Worm (Caenorhabditis elegans): Measurements from ENCODE around the gene ZC412.10.

Gene ZC412.10

DNA sequence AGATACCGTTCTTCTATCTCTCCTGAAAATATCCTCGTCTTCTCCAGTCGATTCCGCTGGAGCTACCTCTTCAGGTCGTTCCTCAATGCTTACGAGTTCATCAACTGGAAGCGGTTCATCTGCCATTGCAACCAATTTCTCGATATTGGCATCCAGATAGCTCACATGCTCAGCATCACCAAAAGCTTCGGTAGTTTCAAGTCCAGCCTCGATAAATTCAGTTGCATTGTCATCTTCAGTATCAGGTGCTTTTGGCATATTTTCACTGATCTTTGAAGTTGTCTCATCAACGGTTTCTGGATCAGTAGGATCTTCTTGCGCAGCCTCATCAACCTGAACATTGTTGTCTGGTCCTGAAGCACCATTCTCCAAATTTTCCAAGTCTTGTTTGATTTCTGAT is 35.0 kb downstream of the ZC412.10 start:
- TF ChIP-seq unc-62 (GFP tag; optimal IDR thresholded peaks at IDR 0.05 in 1 of 2) = peak in 1 of 2 experiments; percentile 94
- TF ChIP-seq unc-62 (tag; optimal IDR thresholded peaks at IDR 0.05) = no peak
- no peak for TF ChIP-seq gei-8 (GFP tag; optimal IDR thresholded peaks at IDR 0.05)

DNA sequence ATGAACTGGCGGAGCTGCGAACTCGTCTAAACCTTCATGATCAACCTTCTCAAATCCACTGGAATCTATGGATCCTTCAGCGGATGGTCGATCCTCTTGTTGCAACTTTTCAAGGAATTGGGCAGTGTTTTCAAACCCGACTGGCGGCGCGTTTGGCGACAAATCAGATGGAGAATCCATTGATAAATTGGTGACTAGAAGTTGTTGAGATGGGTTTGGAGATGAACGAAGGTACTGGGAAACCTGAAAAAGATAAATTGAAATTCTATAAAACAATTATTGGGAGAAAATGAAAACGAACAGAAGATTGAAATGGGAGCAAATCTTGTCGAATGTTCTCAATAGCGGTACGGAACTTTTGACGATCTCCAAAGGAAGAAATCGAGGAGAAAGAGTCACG is 38.5 kb downstream of the ZC412.10 start:
- TF ChIP-seq hmg-1.1 (GFP tag; IDR thresholded peaks at IDR 0.05) = no peak
- TF ChIP-seq aha-1 (tag) = peak; percentile 69
- TF ChIP-seq unc-62 (GFP tag; optimal IDR thresholded peaks at IDR 0.05 in 1 of 2) = peak in 1 of 2 experiments; percentile 80
- no peak for TF ChIP-seq unc-62 (tag; optimal IDR thresholded peaks at IDR 0.05)
- no peak for TF ChIP-seq dmd-6 (GFP tag; IDR thresholded peaks at IDR 0.05)

DNA sequence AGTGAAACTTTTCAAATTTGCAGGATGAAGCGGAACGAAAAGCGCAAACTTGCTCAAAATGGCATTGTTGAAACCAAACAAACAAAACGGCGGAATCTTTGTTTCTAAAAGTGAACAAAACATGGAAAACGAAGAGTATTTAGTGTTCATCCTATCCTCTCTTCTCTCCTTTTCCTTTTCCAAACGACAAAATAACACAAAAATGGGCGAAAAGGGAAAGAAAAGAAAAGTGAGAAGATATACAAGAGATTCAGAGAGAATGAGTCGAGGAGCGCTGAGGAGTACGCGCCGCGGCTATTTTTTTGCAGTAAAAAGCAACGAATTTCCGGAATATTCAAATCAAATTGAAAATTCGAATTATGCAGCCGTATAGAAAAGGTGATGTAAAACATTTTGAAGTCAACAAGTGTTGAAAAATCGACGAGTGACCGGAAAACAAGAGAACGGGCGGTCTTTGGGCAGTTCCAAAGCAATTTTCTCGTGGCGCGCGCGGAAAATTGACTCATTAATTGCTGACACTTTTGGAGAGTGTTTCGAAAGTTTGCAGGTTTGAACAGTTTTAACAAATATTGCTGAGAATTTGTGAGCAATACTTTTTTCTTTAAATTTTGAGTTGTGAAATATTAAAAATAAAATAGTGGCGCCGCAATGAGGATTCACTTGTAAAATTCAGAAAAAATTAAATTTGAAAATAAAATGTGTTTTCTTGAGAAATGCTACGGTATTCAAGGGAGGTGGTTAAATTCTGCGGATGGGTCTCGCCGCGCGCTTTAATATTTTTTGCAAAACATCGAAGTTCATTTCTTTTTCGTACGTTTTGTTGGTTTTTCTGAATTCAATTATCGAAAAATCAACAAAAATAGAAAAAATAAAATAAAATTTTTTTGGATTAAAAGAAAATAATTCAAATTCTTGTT is 41.3 kb downstream of the ZC412.10 start:
- peak in 1 of 2 experiments; percentile 72 for TF ChIP-seq unc-62 (GFP tag; optimal IDR thresholded peaks at IDR 0.05 in 1 of 2)
- no peak for TF ChIP-seq unc-62 (tag; optimal IDR thresholded peaks at IDR 0.05)
- TF ChIP-seq dpl-1 (GFP tag; optimal IDR thresholded peaks at IDR 0.05) = no peak

DNA sequence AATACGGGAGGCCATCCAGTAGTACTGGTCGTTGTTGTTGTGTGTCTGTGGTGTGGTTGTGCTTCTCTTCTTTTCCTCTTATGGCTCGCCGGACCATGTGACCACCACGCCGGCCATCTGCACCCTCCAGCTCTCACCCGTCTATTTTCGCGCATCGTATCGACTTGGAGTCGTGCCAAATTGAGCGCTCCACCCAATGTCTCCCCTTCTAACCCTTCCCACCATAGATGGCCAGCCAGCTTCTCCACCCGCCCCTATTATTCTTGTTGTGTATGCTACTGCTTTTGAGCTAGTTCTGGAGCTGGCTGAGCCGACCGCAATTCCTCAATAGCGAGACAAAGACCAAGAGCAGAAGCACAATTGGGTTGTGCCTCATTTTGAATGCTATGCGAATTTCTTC is 43.4 kb downstream of the ZC412.10 start:
- TF ChIP-seq sdz-12 (GFP tag; optimal IDR thresholded peaks at IDR 0.05) = no peak
- TF ChIP-seq ceh-62 (tag; optimal IDR thresholded peaks at IDR 0.05) = no peak
- no peak for TF ChIP-seq duxl-1 (tag; optimal IDR thresholded peaks at IDR 0.05; ENCODE audit: poor library complexity)
- TF ChIP-seq ctbp-1 (GFP tag; IDR thresholded peaks at IDR 0.05) = peak; percentile 54; the same call in 1 of the 2 replicates
- no peak for TF ChIP-seq zfp-3 (GFP tag; conservative IDR thresholded peaks at IDR 0.05)
- TF ChIP-seq pha-4 (GFP tag; IDR thresholded peaks at IDR 0.05) = no peak
- no peak for TF ChIP-seq pha-4 (tag; optimal IDR thresholded peaks at IDR 0.05)
- TF ChIP-seq hlh-11 (tag; optimal IDR thresholded peaks at IDR 0.05) = peak; percentile 20
- TF ChIP-seq set-16 (GFP tag; IDR thresholded peaks at IDR 0.05) = peak; percentile 68
- TF ChIP-seq Y75B8A.6 (GFP tag; IDR thresholded peaks at IDR 0.05) = no peak
- no peak for TF ChIP-seq gei-8 (GFP tag; optimal IDR thresholded peaks at IDR 0.05)
- TF ChIP-seq Y105C5A.15 (GFP tag; IDR thresholded peaks at IDR 0.05) = no peak
- no peak for TF ChIP-seq Y5F2A.4 (GFP tag; optimal IDR thresholded peaks at IDR 0.05)
- TF ChIP-seq tra-1 (GFP tag; IDR thresholded peaks at IDR 0.05) = no peak
- TF ChIP-seq D1046.2 (GFP tag; IDR thresholded peaks at IDR 0.05) = 0 out of 2 replicates have a peak, but pooled peaks have one; percentile 43
- TF ChIP-seq mdl-1 (tag; optimal IDR thresholded peaks at IDR 0.05) = peak in 1 of 2 experiments; percentile 77
- no peak for TF ChIP-seq ces-1 (GFP tag; optimal IDR thresholded peaks at IDR 0.05)
- peak; percentile 17 for TF ChIP-seq rbr-2 (tag; optimal IDR thresholded peaks at IDR 0.05)
- TF ChIP-seq zip-2 (tag; optimal IDR thresholded peaks at IDR 0.05) = no peak
- peak; percentile 56; the same call in 1 of the 2 replicates for TF ChIP-seq arid-1 (GFP tag; conservative IDR thresholded peaks at IDR 0.05)
- TF ChIP-seq aha-1 (tag) = peak; percentile 98
- no peak for TF ChIP-seq daf-16 (GFP tag; optimal IDR thresholded peaks at IDR 0.05)
- TF ChIP-seq daf-16 (tag; optimal IDR thresholded peaks at IDR 0.05) = no peak
- TF ChIP-seq mxl-3 (GFP tag; optimal IDR thresholded peaks at IDR 0.05) = peak; percentile 57
- TF ChIP-seq nhr-77 (tag; optimal IDR thresholded peaks at IDR 0.05) = no peak
- TF ChIP-seq hlh-30 (tag; optimal IDR thresholded peaks at IDR 0.05; ENCODE audit: insufficient read depth) = peak; percentile 73
- no peak for TF ChIP-seq madf-9 (GFP tag; conservative IDR thresholded peaks at IDR 0.05)
- no peak for TF ChIP-seq madf-5 (GFP tag; IDR thresholded peaks at IDR 0.05)
- TF ChIP-seq lim-7 (GFP tag; IDR thresholded peaks at IDR 0.05) = 0 out of 2 replicates have a peak, but pooled peaks have one; percentile 4
- no peak for TF ChIP-seq nhr-25 (tag; optimal IDR thresholded peaks at IDR 0.05; ENCODE audit: borderline replicate concordance, insufficient read depth)
- no peak for TF ChIP-seq T20F7.1 (GFP tag; optimal IDR thresholded peaks at IDR 0.05)
- peak in 1 of 2 experiments; percentile 0 for TF ChIP-seq lsy-2 (tag; optimal IDR thresholded peaks at IDR 0.05)
- TF ChIP-seq egl-43 (GFP tag; IDR thresholded peaks at IDR 0.05) = peak; percentile 71
- no peak for TF ChIP-seq nhr-41 (GFP tag; IDR thresholded peaks at IDR 0.05)
- TF ChIP-seq mep-1 (tag; optimal IDR thresholded peaks at IDR 0.05) = no peak
- peak; percentile 6 for TF ChIP-seq fkh-10 (GFP tag; optimal IDR thresholded peaks at IDR 0.05)
- TF ChIP-seq lin-38 (GFP tag; IDR thresholded peaks at IDR 0.05) = no peak
- no peak for TF ChIP-seq skn-1 (tag; optimal IDR thresholded peaks at IDR 0.05)
